Worm (Caenorhabditis elegans): ENCODE measurements around the gene nhr-137.

DNA sequence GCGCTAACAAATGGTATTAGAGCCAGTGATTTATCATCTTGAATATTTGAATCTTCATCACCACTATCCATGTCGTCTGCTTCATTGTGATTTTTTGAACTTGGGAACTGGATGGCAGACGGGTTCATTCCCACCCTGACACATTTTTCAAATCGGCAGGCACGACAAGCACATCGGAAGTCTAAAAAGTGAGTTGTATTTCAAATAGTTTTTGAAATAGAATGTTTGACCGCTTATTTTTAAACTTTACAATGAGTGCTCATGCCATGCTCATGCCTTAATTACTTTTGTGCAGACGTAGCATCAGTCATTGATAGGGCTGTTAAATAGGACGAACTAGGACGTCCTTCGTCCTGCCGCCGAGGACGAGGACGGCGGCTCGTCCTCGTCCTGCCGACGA is 30.9 kb downstream of the nhr-137 start:
- no peak for TF ChIP-seq ama-1 (optimal IDR thresholded peaks at IDR 0.05)
- TF ChIP-seq dmd-8 (GFP tag; IDR thresholded peaks at IDR 0.05): no peak
- TF ChIP-seq hlh-30 (tag; optimal IDR thresholded peaks at IDR 0.05; ENCODE audit: insufficient read depth): no peak
- no peak for TF ChIP-seq nhr-6 (tag; optimal IDR thresholded peaks at IDR 0.05)
- no peak for TF ChIP-seq hif-1 (tag; optimal IDR thresholded peaks at IDR 0.05)
- no peak for TF ChIP-seq nhr-76 (tag; optimal IDR thresholded peaks at IDR 0.05)

Data from whole organism, L4 larva.